Worm (Caenorhabditis elegans): ENCODE measurements around the gene del-10.

ce11 chrII:6441128-6441527, 40.8 kb downstream of the del-10 start, which contains the start of gene cutl-16:
- no peak for TF ChIP-seq nhr-10 (tag; optimal IDR thresholded peaks at IDR 0.05)
- no peak for TF ChIP-seq ztf-4 (tag; optimal IDR thresholded peaks at IDR 0.05)
- no peak for TF ChIP-seq unc-39 (tag; optimal IDR thresholded peaks at IDR 0.05)
- TF ChIP-seq nhr-6 (tag; optimal IDR thresholded peaks at IDR 0.05) = no peak
- no peak for TF ChIP-seq nhr-12 (tag; optimal IDR thresholded peaks at IDR 0.05)
- no peak for TF ChIP-seq snpc-4 (tag; optimal IDR thresholded peaks at IDR 0.05)
- TF ChIP-seq lsy-2 (tag; optimal IDR thresholded peaks at IDR 0.05) = no peak
